Fruit fly (Drosophila melanogaster): Measurements from ENCODE around the gene eIF4G2.

eIF4G2 gene

dm6 chr3R:23817566-23818202 lies 1.4 kb downstream of the eIF4G2 start (continued):
- TF ChIP-seq fkh (GFP tag; optimal IDR thresholded peaks at IDR 0.05) (peak; percentile 68), fd59A (GFP tag; optimal IDR thresholded peaks at IDR 0.05) (peak; percentile 48), CG15336 (GFP tag; IDR thresholded peaks at IDR 0.05) (peak; percentile 88), CG9139 (GFP tag; optimal IDR thresholded peaks at IDR 0.05) (no peak), Gug (GFP tag; IDR thresholded peaks at IDR 0.05) (peak; percentile 64), svp (GFP tag) (no peak), CG16779 (tag; optimal IDR thresholded peaks at IDR 0.05) (no peak), ss (GFP tag; optimal IDR thresholded peaks at IDR 0.05) (no peak), CG8319 (GFP tag; optimal IDR thresholded peaks at IDR 0.05) (no peak), pdm3 (GFP tag; optimal IDR thresholded peaks at IDR 0.05) (no peak), CG31627 (GFP tag; optimal IDR thresholded peaks at IDR 0.05) (no peak), CG11762 (GFP tag; optimal IDR thresholded peaks at IDR 0.05; ENCODE audit: insufficient read depth) (no peak), CG8632 (GFP tag; optimal IDR thresholded peaks at IDR 0.05) (peak; percentile 25), Hr4 (GFP tag; optimal IDR thresholded peaks at IDR 0.05) (no peak), dac (GFP tag; optimal IDR thresholded peaks at IDR 0.05) (peak; percentile 59), CG6276 (GFP tag; optimal IDR thresholded peaks at IDR 0.05) (no peak), CG6792 (GFP tag; optimal IDR thresholded peaks at IDR 0.05) (no peak), CG3919 (GFP tag; optimal IDR thresholded peaks at IDR 0.05) (no peak), CG7368 (GFP tag; optimal IDR thresholded peaks at IDR 0.05) (no peak), achi (GFP tag; optimal IDR thresholded peaks at IDR 0.05) (no peak), Hr38 (GFP tag; optimal IDR thresholded peaks at IDR 0.05) (no peak), spab (GFP tag; optimal IDR thresholded peaks at IDR 0.05) (no peak)

dm6 chr3R:23803668-23804067 lies 15.4 kb downstream of the eIF4G2 start, which contains the start of gene CG34355:
Gene CG34355 (plus strand): TSS chr3R:23803859.
- TF ChIP-seq achi (GFP tag; optimal IDR thresholded peaks at IDR 0.05) (peak; percentile 78), salr (GFP tag; optimal IDR thresholded peaks at IDR 0.05) (peak in 1 of 2 experiments; percentile 6), fd59A (GFP tag; optimal IDR thresholded peaks at IDR 0.05) (peak; percentile 12), Sox102F (GFP tag; optimal IDR thresholded peaks at IDR 0.05) (no peak)

DNA sequence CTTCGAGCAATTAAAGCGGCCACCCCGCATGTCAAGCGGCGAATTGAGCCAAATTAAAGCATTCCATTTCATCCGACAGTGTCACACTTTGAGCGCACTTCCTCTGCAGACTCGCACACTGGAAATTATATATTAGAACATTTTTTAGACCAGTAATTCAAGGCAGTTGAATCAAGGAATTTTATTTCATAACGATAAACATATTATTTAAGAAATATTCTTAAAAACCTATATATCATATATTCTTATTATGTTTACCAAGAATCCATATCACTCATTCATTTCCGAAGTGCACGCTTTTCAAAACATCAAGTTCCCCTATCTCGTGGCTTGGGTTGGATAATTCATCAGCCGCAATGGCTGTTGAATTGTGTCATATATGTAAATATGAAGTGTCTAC lies 27.5 kb downstream of the eIF4G2 start:
- no peak for TF ChIP-seq Smox (GFP tag; optimal IDR thresholded peaks at IDR 0.05)
- no peak for TF ChIP-seq Eip93F (GFP tag; optimal IDR thresholded peaks at IDR 0.05)
- no peak for TF ChIP-seq ss (GFP tag; optimal IDR thresholded peaks at IDR 0.05)
- TF ChIP-seq spab (GFP tag; optimal IDR thresholded peaks at IDR 0.05): no peak
- no peak for TF ChIP-seq OdsH (GFP tag; optimal IDR thresholded peaks at IDR 0.05)
- TF ChIP-seq Lpt (GFP tag; optimal IDR thresholded peaks at IDR 0.05): peak; percentile 20
- TF ChIP-seq eg (GFP tag; IDR thresholded peaks at IDR 0.05): no peak
- no peak for TF ChIP-seq Blimp-1 (GFP tag; optimal IDR thresholded peaks at IDR 0.05)
- no peak for TF ChIP-seq vri (GFP tag; optimal IDR thresholded peaks at IDR 0.05)
- TF ChIP-seq Met (GFP tag; optimal IDR thresholded peaks at IDR 0.05): no peak
- no peak for TF ChIP-seq Eip75B (GFP tag; optimal IDR thresholded peaks at IDR 0.05)
- TF ChIP-seq CG3919 (GFP tag; optimal IDR thresholded peaks at IDR 0.05): no peak
- TF ChIP-seq CG11902 (GFP tag; optimal IDR thresholded peaks at IDR 0.05): no peak
- TF ChIP-seq CG10669 (GFP tag; optimal IDR thresholded peaks at IDR 0.05): no peak
- TF ChIP-seq CG32006 (GFP tag; optimal IDR thresholded peaks at IDR 0.05): no peak
- peak; percentile 15 for TF ChIP-seq CG6792 (GFP tag; optimal IDR thresholded peaks at IDR 0.05)
- no peak; the same call in 1 of the 3 replicates for TF ChIP-seq CG8119 (GFP tag; IDR thresholded peaks at IDR 0.05)
- no peak for TF ChIP-seq Gug (GFP tag; IDR thresholded peaks at IDR 0.05)
- peak; percentile 27 for TF ChIP-seq fd59A (GFP tag; optimal IDR thresholded peaks at IDR 0.05)
- TF ChIP-seq CG16779 (tag; optimal IDR thresholded peaks at IDR 0.05): no peak
- TF ChIP-seq topi (GFP tag; optimal IDR thresholded peaks at IDR 0.05): no peak
- TF ChIP-seq Ets96B (tag; optimal IDR thresholded peaks at IDR 0.05): no peak
- no peak for TF ChIP-seq net (GFP tag; optimal IDR thresholded peaks at IDR 0.05)
- peak; percentile 66; the same call in 2 of the 3 replicates for TF ChIP-seq CG6163 (GFP tag; IDR thresholded peaks at IDR 0.05)
- peak; percentile 61 for TF ChIP-seq CG3032 (tag; optimal IDR thresholded peaks at IDR 0.05)
- no peak for TF ChIP-seq fkh (GFP tag; optimal IDR thresholded peaks at IDR 0.05)
- TF ChIP-seq CG15336 (GFP tag; IDR thresholded peaks at IDR 0.05): peak; percentile 46; the same call in 1 of the 2 replicates
- TF ChIP-seq CG10631 (GFP tag; optimal IDR thresholded peaks at IDR 0.05): peak; percentile 46
- TF ChIP-seq CG11762 (GFP tag; optimal IDR thresholded peaks at IDR 0.05; ENCODE audit: insufficient read depth): peak; percentile 2
- TF ChIP-seq esn (GFP tag; optimal IDR thresholded peaks at IDR 0.05): peak; percentile 43

Measured in whole organism, prepupa.